Worm (Caenorhabditis elegans) whole organism, early embryonic: ENCODE data around the gene C49F8.1.

ENCODE experiments used
- B0310.2 ChIP-seq: sonication (generic microtip); optimal IDR thresholded peaks from 2 replicates; lab custom pipeline; 2016; ENCODE audit warnings: mild to moderate bottlenecking, missing genetic modification characterization, missing compliant biosample characterization
- F13C5.2 ChIP-seq: sonication (generic microtip); optimal IDR thresholded peaks from 2 replicates; lab custom pipeline; 2017; ENCODE audit warnings: mild to moderate bottlenecking, missing genetic modification characterization, inconsistent platforms, missing compliant biosample characterization
- aly-1 ChIP-seq: sonication (generic microtip); optimal IDR thresholded peaks from 2 replicates; lab custom pipeline; 2016; ENCODE audit warnings: missing genetic modification characterization, missing compliant biosample characterization
- ama-1 ChIP-seq: fragments of 150-350 bp; optimal IDR thresholded peaks from 2 replicates; lab custom pipeline; 2014
- ceh-13 ChIP-seq: fragments of 200-800 bp; sonication (Bioruptor generic); optimal IDR thresholded peaks from 2 replicates; lab custom pipeline; 2018; ENCODE audit warnings: mild to moderate bottlenecking, missing genetic modification characterization, missing compliant biosample characterization
- ceh-36 ChIP-seq: sonication (generic microtip); optimal IDR thresholded peaks from 2 replicates; lab custom pipeline; 2016; ENCODE audit warnings: missing genetic modification characterization, inconsistent platforms, missing compliant biosample characterization
- ets-7 ChIP-seq: sonication (generic microtip); optimal IDR thresholded peaks from 2 replicates; lab custom pipeline; 2016; ENCODE audit warnings: missing genotype, missing genetic modification characterization, missing compliant biosample characterization
- flt-1 ChIP-seq: fragments of 200-800 bp; sonication (Bioruptor generic); IDR thresholded peaks from 2 replicates; pipeline ENCODE4 v1.3.6; 2022; ENCODE audit warnings: missing genetic modification characterization, missing compliant biosample characterization
- hmg-4 ChIP-seq: fragments of 200-800 bp; sonication (Bioruptor generic); optimal IDR thresholded peaks from 2 replicates; lab custom pipeline; 2018; ENCODE audit warnings: mild to moderate bottlenecking, missing genetic modification characterization, missing compliant biosample characterization
- hnd-1 ChIP-seq: sonication (generic microtip); optimal IDR thresholded peaks from 2 replicates; lab custom pipeline; 2016; ENCODE audit warnings: missing genetic modification characterization, missing compliant biosample characterization
- pes-1 ChIP-seq: fragments of 200-800 bp; sonication (Bioruptor generic); IDR thresholded peaks from 2 replicates; pipeline ENCODE4 v1.3.6; 2022; ENCODE audit warnings: missing genetic modification reagents, missing genetic modification characterization, missing compliant biosample characterization
- scrt-1 ChIP-seq: fragments of 200-800 bp; sonication (Bioruptor generic); IDR thresholded peaks from 2 replicates; pipeline ENCODE4 v1.3.6; 2022; ENCODE audit warnings: missing genetic modification characterization, missing compliant biosample characterization
- sea-1 ChIP-seq: fragments of 200-800 bp; sonication (Bioruptor generic); conservative IDR thresholded peaks from 2 replicates; pipeline ENCODE4 v1.3.6; 2022; ENCODE audit warnings: missing genetic modification characterization, missing compliant biosample characterization
- tbx-11 ChIP-seq: fragments of 200-800 bp; sonication (Bioruptor generic); IDR thresholded peaks from 2 replicates; pipeline ENCODE4 v1.3.6; 2022; ENCODE audit warnings: missing genetic modification characterization, missing compliant biosample characterization

DNA sequence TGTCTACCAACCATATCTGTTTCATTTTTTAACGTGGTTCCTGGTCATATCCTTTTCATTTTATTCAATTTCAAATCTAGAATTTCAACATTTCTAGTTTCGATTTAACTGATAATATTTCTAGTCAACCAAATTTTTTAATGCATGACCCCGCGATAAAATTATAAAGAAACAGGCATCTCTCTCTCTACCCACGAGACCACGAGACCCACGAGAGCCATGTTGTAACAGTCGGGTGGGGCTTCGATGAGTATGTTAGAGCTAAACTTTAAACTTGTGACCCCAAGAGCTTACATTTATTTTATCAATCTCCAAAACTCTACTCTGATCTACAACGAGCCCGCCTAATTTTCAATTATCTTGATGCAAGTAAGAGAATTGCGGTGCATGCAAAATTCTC lies 46.5 kb downstream of the C49F8.1 start:
- no peak for TF ChIP-seq F13C5.2 (tag; lab: Kevin White, UChicago)
- TF ChIP-seq scrt-1 (GFP tag; lab: Robert Waterston, UW): no peak
- no peak for TF ChIP-seq ama-1 (lab: Kevin White, UChicago)
- TF ChIP-seq ceh-13 (GFP tag; lab: Kevin White, UChicago): no peak
- TF ChIP-seq flt-1: no peak
- no peak for TF ChIP-seq sea-1 (GFP tag; lab: Robert Waterston, UW)
- no peak for TF ChIP-seq aly-1
- TF ChIP-seq hnd-1 (tag; lab: Kevin White, UChicago): no peak
- TF ChIP-seq B0310.2 (tag; lab: Kevin White, UChicago): no peak
- TF ChIP-seq ceh-36 (tag; lab: Kevin White, UChicago): no peak
- no peak for TF ChIP-seq hmg-4 (GFP tag; lab: Kevin White, UChicago)
- no peak for TF ChIP-seq ets-7
- no peak for TF ChIP-seq pes-1 (GFP tag; lab: Robert Waterston, UW)
- TF ChIP-seq tbx-11 (GFP tag; lab: Robert Waterston, UW): no peak
